Worm (Caenorhabditis elegans): ENCODE data around the gene T02G5.14.

- no peak for TF ChIP-seq lin-39 (tag; optimal IDR thresholded peaks at IDR 0.05)
- TF ChIP-seq fos-1 (tag; optimal IDR thresholded peaks at IDR 0.05) = no peak
- TF ChIP-seq nhr-111 (GFP tag; optimal IDR thresholded peaks at IDR 0.05) = no peak
- TF ChIP-seq snpc-4 (tag; optimal IDR thresholded peaks at IDR 0.05) = no peak
- no peak for TF ChIP-seq dve-1 (tag; optimal IDR thresholded peaks at IDR 0.05; ENCODE audit: insufficient read depth)
- no peak for TF ChIP-seq nhr-48 (tag; optimal IDR thresholded peaks at IDR 0.05)
These were observed 8.4 kb upstream of the T02G5.14 start, which contains the start of gene T02G5.7 for ce11 chrII:7075564-7076228.
